Fruit fly (Drosophila melanogaster): ENCODE data around the gene Mi-2.

Mi-2 gene

dm6 chr3L:19898547-19899282 lies 11.3 kb downstream of the Mi-2 start (continued):
- TF ChIP-seq bbx (GFP tag; IDR thresholded peaks at IDR 0.05; ENCODE audit: partially characterized antibody) = no peak
- no peak for TF ChIP-seq lilli (GFP tag; optimal IDR thresholded peaks at IDR 0.05)
- TF ChIP-seq fd102C (GFP tag; optimal IDR thresholded peaks at IDR 0.05) = peak; percentile 49
- no peak for TF ChIP-seq CG18599 (GFP tag; optimal IDR thresholded peaks at IDR 0.05)
- no peak for TF ChIP-seq B-H1 (GFP tag; IDR thresholded peaks at IDR 0.05)
- TF ChIP-seq CG1647 (GFP tag; optimal IDR thresholded peaks at IDR 0.05) = no peak
- TF ChIP-seq Lpt (GFP tag; optimal IDR thresholded peaks at IDR 0.05) = no peak
- TF ChIP-seq tio (GFP tag; optimal IDR thresholded peaks at IDR 0.05) = peak; percentile 71
- peak; percentile 19 for TF ChIP-seq fd96Cb (tag; optimal IDR thresholded peaks at IDR 0.05)
- TF ChIP-seq tgo (GFP tag; IDR thresholded peaks at IDR 0.05) = no peak
- TF ChIP-seq CG9727 (GFP tag; optimal IDR thresholded peaks at IDR 0.05) = peak; percentile 79
- TF ChIP-seq CG1603 (tag; optimal IDR thresholded peaks at IDR 0.05) = peak; percentile 12
- peak; percentile 31 for TF ChIP-seq gsb-n (tag; optimal IDR thresholded peaks at IDR 0.05)
- TF ChIP-seq CG34376 (GFP tag; optimal IDR thresholded peaks at IDR 0.05) = no peak
- peak; percentile 68 for TF ChIP-seq ac (GFP tag; optimal IDR thresholded peaks at IDR 0.05)
- TF ChIP-seq da (GFP tag; optimal IDR thresholded peaks at IDR 0.05) = no peak
- no peak for TF ChIP-seq Dbx (GFP tag; IDR thresholded peaks at IDR 0.05)
- peak; percentile 52 for TF ChIP-seq CG30403 (GFP tag; optimal IDR thresholded peaks at IDR 0.05)
- TF ChIP-seq CG17328 (GFP tag; IDR thresholded peaks at IDR 0.05) = 0 out of 2 replicates have a peak, but pooled peaks have one; percentile 25
- peak; percentile 70 for TF ChIP-seq cad (GFP tag; optimal IDR thresholded peaks at IDR 0.05)
- TF ChIP-seq wor (GFP tag; IDR thresholded peaks at IDR 0.05) = no peak
- peak; percentile 77 for TF ChIP-seq phol (tag; optimal IDR thresholded peaks at IDR 0.05)
- peak; percentile 36 for TF ChIP-seq unpg (GFP tag; optimal IDR thresholded peaks at IDR 0.05)
- no peak for TF ChIP-seq Dfd (GFP tag; optimal IDR thresholded peaks at IDR 0.05)
- TF ChIP-seq Sox102F (GFP tag; optimal IDR thresholded peaks at IDR 0.05) = no peak
- no peak for TF ChIP-seq H2.0 (GFP tag; IDR thresholded peaks at IDR 0.05)
- peak; percentile 69 for TF ChIP-seq nmo (GFP tag; optimal IDR thresholded peaks at IDR 0.05)
- no peak for TF ChIP-seq Sin3A (optimal IDR thresholded peaks at IDR 0.05)
- TF ChIP-seq CG2202 (tag; optimal IDR thresholded peaks at IDR 0.05) = peak; percentile 15
- TF ChIP-seq bab2 (GFP tag; optimal IDR thresholded peaks at IDR 0.05) = no peak
- no peak for TF ChIP-seq oc (tag; optimal IDR thresholded peaks at IDR 0.05)
- TF ChIP-seq sr (GFP tag; IDR thresholded peaks at IDR 0.05) = no peak
- peak; percentile 51 for TF ChIP-seq Xbp1 (GFP tag; optimal IDR thresholded peaks at IDR 0.05)
- TF ChIP-seq Aef1 (GFP tag; IDR thresholded peaks at IDR 0.05) = no peak
- TF ChIP-seq CG12942 (GFP tag; optimal IDR thresholded peaks at IDR 0.05) = no peak
- peak; percentile 48 for TF ChIP-seq CG1529 (GFP tag; optimal IDR thresholded peaks at IDR 0.05)
- no peak for TF ChIP-seq kay (GFP tag; optimal IDR thresholded peaks at IDR 0.05)
- no peak for TF ChIP-seq danr (GFP tag; IDR thresholded peaks at IDR 0.05)
- no peak for TF ChIP-seq wek (GFP tag; optimal IDR thresholded peaks at IDR 0.05)
- TF ChIP-seq Asciz (GFP tag; optimal IDR thresholded peaks at IDR 0.05) = peak; percentile 44
- peak in 1 of 2 experiments; percentile 31 for TF ChIP-seq dpn (GFP tag; optimal IDR thresholded peaks at IDR 0.05)
- TF ChIP-seq odd (GFP tag; optimal IDR thresholded peaks at IDR 0.05) = peak; percentile 26
- TF ChIP-seq CG16863 (GFP tag; optimal IDR thresholded peaks at IDR 0.05) = peak; percentile 16
- peak; percentile 81 for TF ChIP-seq dmrt11E (tag; optimal IDR thresholded peaks at IDR 0.05)
- no peak for TF ChIP-seq Vsx1 (GFP tag; optimal IDR thresholded peaks at IDR 0.05)
- no peak for TF ChIP-seq CG9609 (GFP tag; optimal IDR thresholded peaks at IDR 0.05)
- TF ChIP-seq CG12219 (GFP tag; optimal IDR thresholded peaks at IDR 0.05) = no peak
- no peak for TF ChIP-seq Jarid2 (GFP tag; optimal IDR thresholded peaks at IDR 0.05)
- no peak for TF ChIP-seq fd3F (GFP tag; optimal IDR thresholded peaks at IDR 0.05)
- TF ChIP-seq CG18011 (GFP tag; optimal IDR thresholded peaks at IDR 0.05) = no peak

All from whole organism, embryonic.